Worm (Caenorhabditis elegans): ENCODE data around the gene srx-85.

ce11 chrV:11531831-11532534 is 20.5 kb upstream of the srx-85 start:
- TF ChIP-seq tbx-37 (GFP tag; conservative IDR thresholded peaks at IDR 0.05) (no peak), hnd-1 (tag; optimal IDR thresholded peaks at IDR 0.05) (no peak)

All from whole organism, early embryonic.